Fruit fly (Drosophila melanogaster) whole organism, wandering third instar larva: ENCODE results near the gene pon.

Experiments
- GATAd ChIP-seq: sonication (Bioruptor generic); optimal IDR thresholded peaks from 2 replicates; lab custom pipeline; 2016; ENCODE audit warnings: missing biosample characterization, missing genetic modification characterization
- br ChIP-seq: fragments of 200-800 bp; sonication (Bioruptor generic); optimal IDR thresholded peaks from 2 replicates; lab custom pipeline; 2016; ENCODE audit warnings: missing biosample characterization, missing genetic modification characterization
- dsf ChIP-seq: sonication (Bioruptor generic); optimal IDR thresholded peaks from 2 replicates; lab custom pipeline; 2016; ENCODE audit warnings: missing biosample characterization, missing genetic modification characterization, borderline replicate concordance

- TF ChIP-seq dsf (GFP tag; lab: Kevin White, UChicago) (peak; percentile 69), br (peak; percentile 87), GATAd (GFP tag; lab: Kevin White, UChicago) (peak; percentile 19)
These were observed 48.4 kb downstream of the pon start for dm6 chrX:4684444-4684924.
